Worm (Caenorhabditis elegans) whole organism, midembryonic: ENCODE measurements around the gene T04C12.9.

ENCODE experiments used
- T22C8.4 ChIP-seq: fragments of 200-800 bp; sonication (Bioruptor generic); IDR thresholded peaks from 2 replicates; pipeline ENCODE4 v1.3.6; 2022; ENCODE audit warnings: missing genetic modification characterization, missing compliant biosample characterization
- cog-1 ChIP-seq: sonication (generic microtip); optimal IDR thresholded peaks from 2 replicates; lab custom pipeline; 2016; ENCODE audit warnings: missing genetic modification characterization, missing compliant biosample characterization
- tab-1 ChIP-seq: fragments of 200-800 bp; sonication (Bioruptor generic); IDR thresholded peaks from 2 replicates; pipeline ENCODE4 v1.3.6; 2022; ENCODE audit warnings: missing genetic modification characterization, missing compliant biosample characterization
- ztf-23 ChIP-seq: fragments of 200-800 bp; sonication (Bioruptor generic); IDR thresholded peaks from 2 replicates; pipeline ENCODE4 v1.3.6; 2022; ENCODE audit warnings: missing genetic modification reagents, missing genetic modification characterization, missing compliant biosample characterization

ce11 chrV:11095873-11096272 is 32.9 kb upstream of the T04C12.9 start, which contains the start of gene Y42A5A.3:
- no peak for TF ChIP-seq ztf-23 (GFP tag; lab: Robert Waterston, UW)
- no peak for TF ChIP-seq tab-1 (GFP tag; lab: Robert Waterston, UW)
- no peak for TF ChIP-seq cog-1 (tag; lab: Kevin White, UChicago)
- no peak for TF ChIP-seq T22C8.4 (GFP tag; lab: Robert Waterston, UW)
